Fruit fly (Drosophila melanogaster): ENCODE results near the gene Strump.

The Strump gene

DNA sequence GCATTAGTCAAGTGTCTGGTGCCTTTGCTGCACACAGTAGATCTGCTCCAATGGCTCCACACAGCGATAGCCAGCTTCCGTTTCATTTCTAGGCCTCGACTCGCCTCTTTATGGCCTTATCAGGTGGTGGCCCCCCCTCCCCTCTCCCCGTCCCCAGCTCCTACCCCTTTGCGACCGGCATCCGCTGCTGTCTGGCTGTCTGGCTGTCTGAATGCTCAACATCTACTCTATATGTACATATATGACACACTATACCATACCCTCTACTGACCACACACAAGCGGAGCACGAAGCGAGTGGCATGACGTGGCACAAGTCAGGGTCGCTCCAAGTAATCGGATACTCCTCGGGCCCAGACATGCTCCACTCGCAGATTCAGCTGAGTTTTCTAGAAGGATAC, 36.5 kb downstream of the Strump start (continued):
- TF ChIP-seq HLH54F (GFP tag; optimal IDR thresholded peaks at IDR 0.05) (no peak), Mrtf (GFP tag; IDR thresholded peaks at IDR 0.05) (no peak), nom (GFP tag; optimal IDR thresholded peaks at IDR 0.05) (peak; percentile 50), NFAT (GFP tag; IDR thresholded peaks at IDR 0.05) (no peak), Bdp1 (GFP tag; optimal IDR thresholded peaks at IDR 0.05) (no peak), CG32767 (GFP tag; IDR thresholded peaks at IDR 0.05) (no peak), hb (GFP tag; IDR thresholded peaks at IDR 0.05; ENCODE audit: partially characterized antibody) (peak; percentile 51), CG5180 (GFP tag; optimal IDR thresholded peaks at IDR 0.05) (no peak), Rfx (GFP tag; IDR thresholded peaks at IDR 0.05) (0 out of 2 replicates have a peak, but pooled peaks have one; percentile 6), CG3065 (GFP tag; optimal IDR thresholded peaks at IDR 0.05) (no peak), CG16813 (GFP tag; IDR thresholded peaks at IDR 0.05; ENCODE audit: partially characterized antibody) (peak; percentile 33; the same call in 1 of the 3 replicates), fu2 (GFP tag; optimal IDR thresholded peaks at IDR 0.05) (no peak), CG17361 (GFP tag; IDR thresholded peaks at IDR 0.05) (no peak), phol (tag; optimal IDR thresholded peaks at IDR 0.05) (no peak), Bgb (GFP tag; IDR thresholded peaks at IDR 0.05; ENCODE audit: partially characterized antibody) (peak; percentile 61), Jarid2 (GFP tag; optimal IDR thresholded peaks at IDR 0.05) (no peak), CG4854 (GFP tag; optimal IDR thresholded peaks at IDR 0.05) (no peak), slp2 (GFP tag; optimal IDR thresholded peaks at IDR 0.05) (no peak), CG10959 (GFP tag; IDR thresholded peaks at IDR 0.05) (no peak), Usf (GFP tag; optimal IDR thresholded peaks at IDR 0.05) (no peak), grn (GFP tag; optimal IDR thresholded peaks at IDR 0.05) (no peak), Camta (GFP tag; optimal IDR thresholded peaks at IDR 0.05) (no peak), CG32532 (GFP tag; IDR thresholded peaks at IDR 0.05) (no peak), wor (GFP tag; IDR thresholded peaks at IDR 0.05) (no peak), GATAe (GFP tag; conservative IDR thresholded peaks at IDR 0.05) (no peak), Drgx (GFP tag; IDR thresholded peaks at IDR 0.05) (peak; percentile 13; the same call in 1 of the 2 replicates), vfl (GFP tag; optimal IDR thresholded peaks at IDR 0.05) (no peak), exex (tag; optimal IDR thresholded peaks at IDR 0.05) (no peak), sd (tag; optimal IDR thresholded peaks at IDR 0.05) (no peak), CG14710 (tag; optimal IDR thresholded peaks at IDR 0.05) (no peak), Fer3 (tag; optimal IDR thresholded peaks at IDR 0.05) (no peak), CG18764 (GFP tag; optimal IDR thresholded peaks at IDR 0.05) (no peak), psq (GFP tag; optimal IDR thresholded peaks at IDR 0.05) (no peak), eyg (GFP tag; optimal IDR thresholded peaks at IDR 0.05) (no peak), al (GFP tag; IDR thresholded peaks at IDR 0.05) (no peak), CG11085 (GFP tag; IDR thresholded peaks at IDR 0.05) (no peak), CG13894 (tag; optimal IDR thresholded peaks at IDR 0.05) (peak; percentile 29), CG5245 (GFP tag; optimal IDR thresholded peaks at IDR 0.05) (no peak), CG11504 (tag; optimal IDR thresholded peaks at IDR 0.05) (no peak), CG11456 (GFP tag; IDR thresholded peaks at IDR 0.05) (0 out of 3 replicates have a peak, but pooled peaks have one; percentile 42), CG8388 (GFP tag; optimal IDR thresholded peaks at IDR 0.05) (no peak), CG4730 (GFP tag; IDR thresholded peaks at IDR 0.05) (no peak), Ets97D (GFP tag; optimal IDR thresholded peaks at IDR 0.05) (no peak), CG8359 (GFP tag; optimal IDR thresholded peaks at IDR 0.05; ENCODE audit: borderline replicate concordance) (no peak), Bteb2 (GFP tag; optimal IDR thresholded peaks at IDR 0.05) (no peak), Dfd (GFP tag; optimal IDR thresholded peaks at IDR 0.05) (no peak), CG2678 (tag; optimal IDR thresholded peaks at IDR 0.05) (no peak), CG10366 (GFP tag; IDR thresholded peaks at IDR 0.05) (no peak), gce (GFP tag; IDR thresholded peaks at IDR 0.05) (no peak), B-H2 (GFP tag; optimal IDR thresholded peaks at IDR 0.05) (no peak), CG1792 (GFP tag; optimal IDR thresholded peaks at IDR 0.05) (no peak), Vsx1 (GFP tag; optimal IDR thresholded peaks at IDR 0.05) (no peak)
